Worm (Caenorhabditis elegans): ENCODE measurements around the gene gly-12.

DNA sequence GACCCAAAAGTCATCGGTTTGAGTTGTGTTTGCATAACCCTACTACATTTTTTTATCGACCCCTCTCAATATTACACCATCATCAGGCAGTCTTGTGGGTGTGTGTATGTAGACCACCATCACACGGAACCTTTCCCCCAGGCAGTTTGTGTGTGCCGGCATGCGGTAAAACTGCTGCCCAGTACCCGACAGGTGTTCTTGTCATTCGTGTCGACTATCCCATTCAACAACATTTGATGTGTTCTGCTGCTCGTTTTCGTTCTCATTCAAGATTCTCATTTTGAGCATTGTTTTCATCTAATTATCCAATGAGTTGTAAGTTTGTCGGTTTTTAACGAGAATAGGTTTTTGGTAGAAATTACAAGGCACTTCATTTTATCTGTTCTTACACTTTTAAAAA is 36.9 kb downstream of the gly-12 start:
- TF ChIP-seq skn-1 (tag; optimal IDR thresholded peaks at IDR 0.05) (no peak), lin-39 (tag; optimal IDR thresholded peaks at IDR 0.05) (peak; percentile 14), ama-1 (optimal IDR thresholded peaks at IDR 0.05) (no peak)

Data from whole organism, L3 larva.